Worm (Caenorhabditis elegans): Measurements from ENCODE around the gene ccep-97.

DNA sequence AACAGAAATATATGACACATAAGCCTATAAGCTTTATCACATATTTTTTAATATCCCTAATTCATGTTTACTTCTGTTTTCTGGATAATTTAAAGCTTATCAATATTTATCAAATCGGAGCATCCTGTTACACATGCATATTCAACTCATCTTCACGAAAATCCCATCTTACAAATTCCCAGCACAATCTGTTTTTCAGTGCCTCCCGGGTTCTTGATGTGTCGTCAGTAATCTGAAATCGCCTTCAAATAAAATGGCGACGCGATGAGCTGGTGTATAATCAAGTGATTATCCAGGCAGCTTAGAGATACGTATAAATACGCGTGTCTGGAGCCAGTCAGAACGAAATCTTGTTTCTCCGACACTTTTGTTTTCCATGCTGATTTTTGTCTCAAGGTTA, 32.0 kb upstream of the ccep-97 start:
- no peak for TF ChIP-seq nhr-25 (tag; optimal IDR thresholded peaks at IDR 0.05)
- TF ChIP-seq snpc-4 (tag; optimal IDR thresholded peaks at IDR 0.05) = no peak
- no peak for TF ChIP-seq daf-12 (tag; optimal IDR thresholded peaks at IDR 0.05)
- no peak for TF ChIP-seq unc-62 (GFP tag; optimal IDR thresholded peaks at IDR 0.05)
- TF ChIP-seq elt-2 (tag; optimal IDR thresholded peaks at IDR 0.05) = no peak
- no peak for TF ChIP-seq nhr-76 (tag; optimal IDR thresholded peaks at IDR 0.05)
- no peak for TF ChIP-seq fkh-2 (tag; optimal IDR thresholded peaks at IDR 0.05)
- no peak for TF ChIP-seq nhr-28 (tag; optimal IDR thresholded peaks at IDR 0.05)
- TF ChIP-seq ceh-82 (tag; optimal IDR thresholded peaks at IDR 0.05) = no peak

Data from whole organism, L3 larva.